Worm (Caenorhabditis elegans) whole organism, early embryonic: Measurements from ENCODE around the gene mrg-1.

Experiments used
- ama-1 ChIP-seq: fragments of 150-350 bp; optimal IDR thresholded peaks from 2 replicates; lab custom pipeline; 2014
- ceh-13 ChIP-seq: fragments of 200-800 bp; sonication (Bioruptor generic); optimal IDR thresholded peaks from 2 replicates; lab custom pipeline; 2018; ENCODE audit warnings: mild to moderate bottlenecking, missing genetic modification characterization, missing compliant biosample characterization
- ets-7 ChIP-seq: sonication (generic microtip); optimal IDR thresholded peaks from 2 replicates; lab custom pipeline; 2016; ENCODE audit warnings: missing genotype, missing genetic modification characterization, missing compliant biosample characterization
- flt-1 ChIP-seq: fragments of 200-800 bp; sonication (Bioruptor generic); IDR thresholded peaks from 2 replicates; pipeline ENCODE4 v1.3.6; 2022; ENCODE audit warnings: missing genetic modification characterization, missing compliant biosample characterization
- hmbx-1 ChIP-seq: sonication (generic microtip); optimal IDR thresholded peaks from 2 replicates; lab custom pipeline; 2016; ENCODE audit warnings: mild to moderate bottlenecking, missing genetic modification characterization, missing compliant biosample characterization
- hmg-4 ChIP-seq: fragments of 200-800 bp; sonication (Bioruptor generic); optimal IDR thresholded peaks from 2 replicates; lab custom pipeline; 2018; ENCODE audit warnings: mild to moderate bottlenecking, missing genetic modification characterization, missing compliant biosample characterization
- hnd-1 ChIP-seq: sonication (generic microtip); optimal IDR thresholded peaks from 2 replicates; lab custom pipeline; 2016; ENCODE audit warnings: missing genetic modification characterization, missing compliant biosample characterization
- sea-1 ChIP-seq: fragments of 200-800 bp; sonication (Bioruptor generic); conservative IDR thresholded peaks from 2 replicates; pipeline ENCODE4 v1.3.6; 2022; ENCODE audit warnings: missing genetic modification characterization, missing compliant biosample characterization
- tra-4 ChIP-seq: sonication (generic microtip); optimal IDR thresholded peaks from 2 replicates; lab custom pipeline; 2017; ENCODE audit warnings: missing genetic modification characterization, missing compliant biosample characterization

ce11 chrIII:12910365-12910764 lies 35.9 kb upstream of the mrg-1 start, which contains the start of gene flp-14:
- TF ChIP-seq flt-1 (GFP tag; lab: Robert Waterston, UW) (no peak), ama-1 (no peak), ceh-13 (no peak), ets-7 (tag; lab: Kevin White, UChicago) (no peak), tra-4 (tag; lab: Kevin White, UChicago) (no peak), hnd-1 (tag; lab: Kevin White, UChicago) (no peak), hmg-4 (GFP tag; lab: Kevin White, UChicago) (no peak), sea-1 (no peak), hmbx-1 (no peak)
